Fruit fly (Drosophila melanogaster) whole organism, wandering third instar larva: ENCODE results near the gene CG18266.

Experiments used
- Myc ChIP-seq: fragments of >200 bp; optimal IDR thresholded peaks from 2 replicates; lab custom pipeline; 2017
- Rel ChIP-seq, 2 experiments: fragments of 200-800 bp; sonication (Bioruptor generic) in 1 of 2; optimal IDR thresholded peaks; 2 replicates in 1 of 2; 3 replicates in 1 of 2; lab custom pipeline; 2016 to 2019; ENCODE audit warnings: mild to moderate bottlenecking in 2 of 2, missing biosample characterization in 2 of 2, missing genetic modification characterization in 2 of 2, moderate library complexity in 1 of 2
- psq ChIP-seq: fragments of 200-800 bp; sonication (Bioruptor generic); optimal IDR thresholded peaks from 3 replicates; lab custom pipeline; 2017; ENCODE audit warnings: missing biosample characterization, mild to moderate bottlenecking, missing genetic modification characterization, moderate library complexity

Gene CG18266

dm6 chr2L:5623727-5624407 lies 27.2 kb downstream of the CG18266 start, which contains the start of gene Cyp6a16:
Cyp6a16 (minus strand) TSS chr2L:5623762.
- TF ChIP-seq Rel (GFP tag; optimal IDR thresholded peaks at IDR 0.05; lab: Kevin White, UChicago) (no peak), Rel (tag; optimal IDR thresholded peaks at IDR 0.05; lab: Kevin White, UChicago) (no peak), Myc (lab: Kevin White, UChicago) (peak; percentile 72), psq (no peak)
